Fruit fly (Drosophila melanogaster) whole organism, wandering third instar larva: ENCODE measurements around the gene Fer2.

Experiments used
- Abd-B ChIP-seq: fragments of >200 bp; optimal IDR thresholded peaks from 2 replicates; lab custom pipeline; 2017; ENCODE audit warnings: missing biosample characterization, missing genetic modification characterization
- CG32264 ChIP-seq: fragments of 200-800 bp; sonication (Bioruptor generic); optimal IDR thresholded peaks from 2 replicates; lab custom pipeline; 2016; ENCODE audit warnings: missing biosample characterization, missing genetic modification characterization
- CG9705 ChIP-seq: fragments of 200-800 bp; sonication (Bioruptor generic); optimal IDR thresholded peaks from 2 replicates; lab custom pipeline; 2018; ENCODE audit warnings: missing biosample characterization, mild to moderate bottlenecking, missing genetic modification characterization
- Dfd ChIP-seq: fragments of >200 bp; optimal IDR thresholded peaks from 2 replicates; lab custom pipeline; 2017; ENCODE audit warnings: missing biosample characterization, missing genetic modification characterization
- Dif ChIP-seq: fragments of 200-275, 200-300 bp; sonication (Bioruptor generic); optimal IDR thresholded peaks from 2 replicates; lab custom pipeline; 2018; ENCODE audit warnings: missing biosample characterization, missing genetic modification characterization; ENCODE audit not compliant: partially characterized antibody
- GATAd ChIP-seq: sonication (Bioruptor generic); optimal IDR thresholded peaks from 2 replicates; lab custom pipeline; 2016; ENCODE audit warnings: missing biosample characterization, missing genetic modification characterization
- HLH106 ChIP-seq: fragments of 200-800 bp; optimal IDR thresholded peaks from 3 replicates; lab custom pipeline; 2019; ENCODE audit warnings: missing biosample characterization, mild to moderate bottlenecking, missing genetic modification characterization, moderate library complexity
- Hr78 ChIP-seq: fragments of >200 bp; optimal IDR thresholded peaks from 2 replicates; lab custom pipeline; 2017; ENCODE audit warnings: missing biosample characterization, missing genetic modification characterization
- Hr83 ChIP-seq: fragments of 200-300 bp; sonication (Bioruptor generic); optimal IDR thresholded peaks from 2 replicates; lab custom pipeline; 2016; ENCODE audit warnings: missing biosample characterization, mild to moderate bottlenecking, missing genetic modification characterization, moderate library complexity; ENCODE audit not compliant: poor library complexity, severe bottlenecking
- Jra ChIP-seq: sonication (Bioruptor generic); optimal IDR thresholded peaks from 2 replicates; lab custom pipeline; 2016; ENCODE audit warnings: missing biosample characterization, missing genetic modification characterization
- Mio ChIP-seq: sonication (Bioruptor generic); optimal IDR thresholded peaks from 2 replicates; lab custom pipeline; 2016; ENCODE audit warnings: missing biosample characterization, missing genetic modification characterization
- Myc ChIP-seq: fragments of >200 bp; optimal IDR thresholded peaks from 2 replicates; lab custom pipeline; 2017
- N ChIP-seq: fragments of >200 bp; optimal IDR thresholded peaks from 2 replicates; lab custom pipeline; 2018; ENCODE audit warnings: missing biosample characterization, missing external identifiers, missing genetic modification characterization
- OdsH ChIP-seq: fragments of 200-800 bp; sonication (Bioruptor generic); optimal IDR thresholded peaks from 2 replicates; lab custom pipeline; 2016; ENCODE audit warnings: missing biosample characterization, mild to moderate bottlenecking, missing genetic modification characterization
- Rel ChIP-seq, 2 experiments: fragments of 200-800 bp; sonication (Bioruptor generic) in 1 of 2; optimal IDR thresholded peaks; 2 replicates in 1 of 2; 3 replicates in 1 of 2; lab custom pipeline; 2016 to 2019; ENCODE audit warnings: mild to moderate bottlenecking in 2 of 2, missing biosample characterization in 2 of 2, missing genetic modification characterization in 2 of 2, moderate library complexity in 1 of 2
- Sp1 ChIP-seq: fragments of 200-800 bp; sonication (Bioruptor generic); optimal IDR thresholded peaks from 3 replicates; lab custom pipeline; 2019; ENCODE audit warnings: missing biosample characterization, mild to moderate bottlenecking, missing genetic modification characterization, moderate library complexity
- Vsx2 ChIP-seq: fragments of 200-300, 225-300 bp; sonication (Bioruptor generic); optimal IDR thresholded peaks from 2 replicates; lab custom pipeline; 2018; ENCODE audit warnings: missing biosample characterization, missing genetic modification characterization; ENCODE audit not compliant: partially characterized antibody
- br ChIP-seq: fragments of 200-800 bp; sonication (Bioruptor generic); optimal IDR thresholded peaks from 2 replicates; lab custom pipeline; 2016; ENCODE audit warnings: missing biosample characterization, missing genetic modification characterization
- brk ChIP-seq: fragments of 200-800 bp; sonication (Bioruptor generic); optimal IDR thresholded peaks from 2 replicates; lab custom pipeline; 2016; ENCODE audit warnings: missing biosample characterization, mild to moderate bottlenecking, missing genetic modification characterization
- dl ChIP-seq, 2 experiments: fragments of 175-275, 200-275 bp in 1 of 2; fragments of 200-275 bp in 1 of 2; sonication (Bioruptor generic); optimal IDR thresholded peaks; lab custom pipeline; 2018; ENCODE audit warnings: mild to moderate bottlenecking in 2 of 2, missing biosample characterization in 2 of 2, missing genetic modification characterization in 2 of 2, moderate library complexity in 2 of 2; ENCODE audit not compliant: partially characterized antibody in 2 of 2, insufficient read depth in 1 of 2
- dmrt93B ChIP-seq: fragments of 200-800 bp; sonication (Bioruptor generic); optimal IDR thresholded peaks from 2 replicates; lab custom pipeline; 2018; ENCODE audit warnings: missing biosample characterization, mild to moderate bottlenecking, missing genetic modification characterization
- dsf ChIP-seq: sonication (Bioruptor generic); optimal IDR thresholded peaks from 2 replicates; lab custom pipeline; 2016; ENCODE audit warnings: missing biosample characterization, missing genetic modification characterization, borderline replicate concordance
- ey ChIP-seq: fragments of 200-800 bp; sonication (Bioruptor generic); optimal IDR thresholded peaks from 2 replicates; lab custom pipeline; 2016; ENCODE audit warnings: missing biosample characterization, missing genetic modification characterization
- foxo ChIP-seq, 2 experiments: fragments of 200-800 bp; sonication (Bioruptor generic); optimal IDR thresholded peaks; 2 replicates in 1 of 2; 3 replicates in 1 of 2; lab custom pipeline; 2016 to 2017; ENCODE audit warnings: missing biosample characterization in 2 of 2, missing genetic modification characterization in 2 of 2
- fru ChIP-seq: fragments of 200-800 bp; sonication (Bioruptor generic); optimal IDR thresholded peaks from 3 replicates; lab custom pipeline; 2016; ENCODE audit warnings: missing biosample characterization, mild to moderate bottlenecking, missing genetic modification characterization
- h ChIP-seq: fragments of 200-800 bp; sonication (Bioruptor generic); optimal IDR thresholded peaks from 3 replicates; lab custom pipeline; 2016; ENCODE audit warnings: missing biosample characterization, mild to moderate bottlenecking, missing genetic modification characterization
- jim ChIP-seq: fragments of 175-275, 200-325 bp; sonication (Bioruptor generic); optimal IDR thresholded peaks from 2 replicates; lab custom pipeline; 2016; ENCODE audit warnings: missing biosample characterization, mild to moderate bottlenecking, missing genetic modification characterization
- pan ChIP-seq: fragments of >200 bp; optimal IDR thresholded peaks from 2 replicates; lab custom pipeline; 2017
- psq ChIP-seq: fragments of 200-800 bp; sonication (Bioruptor generic); optimal IDR thresholded peaks from 3 replicates; lab custom pipeline; 2017; ENCODE audit warnings: missing biosample characterization, mild to moderate bottlenecking, missing genetic modification characterization, moderate library complexity
- rgr ChIP-seq: fragments of 200-800 bp; sonication (Bioruptor generic); optimal IDR thresholded peaks from 3 replicates; lab custom pipeline; 2016; ENCODE audit warnings: missing biosample characterization, mild to moderate bottlenecking, missing genetic modification characterization
- sv ChIP-seq: fragments of 200-800 bp; sonication (Bioruptor generic); optimal IDR thresholded peaks from 3 replicates; lab custom pipeline; 2016; ENCODE audit warnings: missing biosample characterization, missing genetic modification characterization
- tai ChIP-seq: sonication (Bioruptor generic); optimal IDR thresholded peaks from 2 replicates; lab custom pipeline; 2016; ENCODE audit warnings: missing biosample characterization, missing genetic modification characterization
- usp ChIP-seq: fragments of >200 bp; optimal IDR thresholded peaks from 2 replicates; lab custom pipeline; 2017; ENCODE audit warnings: missing biosample characterization, missing genetic modification characterization
- woc ChIP-seq: sonication (Bioruptor generic); optimal IDR thresholded peaks from 2 replicates; lab custom pipeline; 2016; ENCODE audit warnings: missing biosample characterization, mild to moderate bottlenecking, missing genetic modification characterization

Fer2 gene

DNA sequence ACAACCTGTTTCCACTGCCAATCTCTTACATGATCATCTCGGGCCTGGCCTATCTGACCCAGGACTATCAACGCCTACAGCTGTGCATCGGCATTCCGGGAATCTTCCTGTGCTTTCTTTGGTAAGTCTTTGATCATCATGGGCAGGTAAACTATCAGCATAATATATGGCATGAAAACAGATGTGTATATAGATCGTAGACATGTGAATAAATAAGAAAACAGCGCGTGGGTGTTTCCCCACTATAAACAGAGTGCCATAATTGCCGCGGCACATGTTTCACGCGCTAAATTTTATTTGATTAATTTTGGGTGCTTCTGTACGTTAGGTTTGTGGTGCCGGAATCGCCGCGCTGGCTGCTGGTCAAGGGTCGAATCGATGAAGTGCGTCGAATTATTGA is 17.0 kb upstream of the Fer2 start:
- no peak for TF ChIP-seq pan (lab: Kevin White, UChicago)
- no peak for TF ChIP-seq rgr
- no peak for TF ChIP-seq h (GFP tag; lab: Kevin White, UChicago)
- no peak for TF ChIP-seq tai (GFP tag; lab: Kevin White, UChicago)
- no peak for TF ChIP-seq jim (GFP tag; lab: Kevin White, UChicago)
- TF ChIP-seq dl (GFP tag; optimal IDR thresholded peaks at IDR 0.05; lab: Kevin White, UChicago; ENCODE audit: insufficient read depth in 1 of 2, partially characterized antibody in 2 of 2) = no peak
- TF ChIP-seq foxo (GFP tag; optimal IDR thresholded peaks at IDR 0.05; lab: Kevin White, UChicago) = no peak
- TF ChIP-seq HLH106 (tag; lab: Kevin White, UChicago) = no peak
- no peak for TF ChIP-seq Mio (GFP tag; lab: Kevin White, UChicago)
- no peak for TF ChIP-seq Dfd
- no peak for TF ChIP-seq Rel (GFP tag; optimal IDR thresholded peaks at IDR 0.05; lab: Kevin White, UChicago)
- no peak for TF ChIP-seq Rel (tag; optimal IDR thresholded peaks at IDR 0.05; lab: Kevin White, UChicago)
- no peak for TF ChIP-seq brk (GFP tag; lab: Kevin White, UChicago)
- TF ChIP-seq CG32264 (GFP tag; lab: Kevin White, UChicago) = no peak
- TF ChIP-seq Sp1 (GFP tag; lab: Kevin White, UChicago) = no peak
- no peak for TF ChIP-seq Myc (lab: Kevin White, UChicago)

DNA sequence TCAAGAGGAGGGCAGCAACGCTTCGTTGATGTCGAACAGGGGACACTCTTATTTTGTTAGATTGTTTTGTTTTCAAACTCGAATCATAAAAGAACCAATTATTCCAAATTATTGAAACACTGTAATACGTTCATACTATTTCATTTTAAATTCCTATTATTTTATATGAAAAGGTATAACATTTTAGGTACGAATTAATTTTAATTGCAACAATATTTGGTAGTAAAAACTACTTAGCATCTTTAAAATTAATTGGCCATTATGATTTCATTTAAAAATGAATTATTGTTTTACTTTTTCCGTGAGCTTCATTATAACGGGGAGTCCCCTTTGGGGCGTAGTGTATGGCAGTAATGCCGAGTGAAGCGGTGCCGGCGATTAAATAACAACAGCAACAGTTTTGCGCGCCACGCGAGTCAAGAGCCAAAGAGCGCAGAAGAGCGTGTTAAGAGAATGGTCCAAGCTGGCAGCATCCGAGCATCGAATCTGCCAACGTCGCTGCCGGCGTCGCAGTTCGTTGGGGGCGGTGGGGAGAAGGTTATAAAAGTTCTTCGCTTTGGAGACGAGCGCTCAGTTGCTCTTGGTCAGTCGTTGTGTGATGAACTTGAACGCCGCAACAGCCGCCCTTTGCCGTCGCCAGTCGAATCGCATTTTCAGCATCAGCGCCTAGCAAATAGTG is 6.6 kb upstream of the Fer2 start:
- TF ChIP-seq fru (GFP tag; lab: Kevin White, UChicago) = peak; percentile 97
- TF ChIP-seq ey = peak; percentile 65
- TF ChIP-seq Dif = peak; percentile 35
- TF ChIP-seq Sp1 (GFP tag; lab: Kevin White, UChicago) = peak; percentile 65
- TF ChIP-seq OdsH (GFP tag; lab: Kevin White, UChicago) = peak; percentile 79
- peak; percentile 61 for TF ChIP-seq HLH106 (tag; lab: Kevin White, UChicago)
- no peak for TF ChIP-seq Abd-B (GFP tag; lab: Kevin White, UChicago)
- TF ChIP-seq tai (GFP tag; lab: Kevin White, UChicago) = no peak
- no peak for TF ChIP-seq dsf (GFP tag; lab: Kevin White, UChicago)
- peak; percentile 1 for TF ChIP-seq Vsx2 (GFP tag; lab: Kevin White, UChicago)
- no peak for TF ChIP-seq Hr83 (GFP tag; lab: Kevin White, UChicago)
- no peak for TF ChIP-seq CG32264 (GFP tag; lab: Kevin White, UChicago)
- TF ChIP-seq br (GFP tag; lab: Kevin White, UChicago) = peak; percentile 42
- TF ChIP-seq Hr78 (GFP tag; lab: Kevin White, UChicago) = no peak
- peak; percentile 62 for TF ChIP-seq woc (GFP tag; lab: Kevin White, UChicago)
- no peak for TF ChIP-seq GATAd (GFP tag; lab: Kevin White, UChicago)
- peak; percentile 15 to 68 for TF ChIP-seq dl (GFP tag; optimal IDR thresholded peaks at IDR 0.05; lab: Kevin White, UChicago; ENCODE audit: insufficient read depth in 1 of 2, partially characterized antibody in 2 of 2)
- TF ChIP-seq pan (lab: Kevin White, UChicago) = no peak
- TF ChIP-seq sv (GFP tag; lab: Kevin White, UChicago) = peak; percentile 33
- peak in 1 of 2 experiments; percentile 67 for TF ChIP-seq foxo (GFP tag; optimal IDR thresholded peaks at IDR 0.05; lab: Kevin White, UChicago)
- TF ChIP-seq N = no peak
- peak; percentile 33 for TF ChIP-seq dmrt93B (GFP tag; lab: Kevin White, UChicago)
- TF ChIP-seq Jra = no peak
- TF ChIP-seq usp = no peak
- TF ChIP-seq brk (GFP tag; lab: Kevin White, UChicago) = no peak
- peak; percentile 58 for TF ChIP-seq psq (GFP tag; lab: Kevin White, UChicago)
- no peak for TF ChIP-seq CG9705 (GFP tag; lab: Kevin White, UChicago)
- TF ChIP-seq Rel (GFP tag; optimal IDR thresholded peaks at IDR 0.05; lab: Kevin White, UChicago) = no peak
- TF ChIP-seq Rel (tag; optimal IDR thresholded peaks at IDR 0.05; lab: Kevin White, UChicago) = peak; percentile 89
- TF ChIP-seq rgr = peak; percentile 51
- peak; percentile 73 for TF ChIP-seq h (GFP tag; lab: Kevin White, UChicago)

DNA sequence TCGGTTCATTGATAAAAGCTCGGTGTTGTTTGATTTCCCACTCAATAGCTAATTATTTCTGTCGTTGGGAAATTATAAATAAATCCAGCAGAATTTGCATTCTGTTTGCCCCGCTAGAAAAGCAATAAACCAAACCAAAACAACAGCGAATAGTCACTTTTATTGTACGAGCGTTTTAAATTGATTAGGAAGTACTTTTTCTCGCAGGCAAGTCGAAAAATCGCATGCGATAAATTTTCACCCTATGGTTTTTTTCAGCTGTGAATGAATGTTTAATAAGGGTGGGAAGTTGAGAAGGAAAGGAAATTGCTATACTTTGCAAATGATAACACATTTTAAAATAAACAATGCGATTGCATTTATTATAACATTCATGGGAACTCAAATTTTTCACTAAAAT is 4.9 kb upstream of the Fer2 start:
- TF ChIP-seq Vsx2 (GFP tag; lab: Kevin White, UChicago) (peak; percentile 4), OdsH (GFP tag; lab: Kevin White, UChicago) (no peak)
- TF ChIP-seq, all 38 proteins: peak for 1
